Worm (Caenorhabditis elegans): ENCODE results near the gene F42A9.17.

DNA sequence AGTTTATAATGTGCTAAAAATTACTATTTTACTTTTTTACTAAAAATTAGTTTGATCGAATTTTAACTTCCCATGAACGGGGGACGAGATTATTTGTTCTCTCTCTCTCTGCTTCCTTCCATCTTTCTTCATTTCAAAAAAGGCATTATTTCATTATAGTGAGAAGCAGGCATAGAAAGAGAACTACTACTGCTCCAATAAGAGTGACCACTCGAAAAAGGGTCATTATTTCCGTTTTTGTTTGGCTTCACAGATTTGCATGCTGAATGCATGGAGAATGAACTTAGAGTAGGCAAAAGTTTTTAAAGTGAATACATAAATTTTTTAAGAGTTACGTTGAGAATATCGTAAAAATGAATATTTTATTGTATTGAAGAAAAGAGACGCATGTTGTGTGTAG lies 41.0 kb downstream of the F42A9.17 start:
- no peak for TF ChIP-seq ztf-4 (tag; optimal IDR thresholded peaks at IDR 0.05)
- TF ChIP-seq ceh-82 (tag; optimal IDR thresholded peaks at IDR 0.05), result no peak
- TF ChIP-seq tbx-2 (tag; optimal IDR thresholded peaks at IDR 0.05), result no peak
- TF ChIP-seq ztf-11 (tag; optimal IDR thresholded peaks at IDR 0.05), result no peak
- no peak for TF ChIP-seq lin-13 (GFP tag; optimal IDR thresholded peaks at IDR 0.05)
- no peak for TF ChIP-seq nhr-47 (tag; optimal IDR thresholded peaks at IDR 0.05)
- TF ChIP-seq rnt-1 (tag; optimal IDR thresholded peaks at IDR 0.05), result no peak

Measured in whole organism, L1 larva.